Worm (Caenorhabditis elegans): Measurements from ENCODE around the gene T28A8.8.

T28A8.8 gene

ce11 chrIII:13464493-13465362 lies 37.9 kb upstream of the T28A8.8 start, which contains the start of gene kel-3:
Gene kel-3, plus strand, starts transcription at chrIII:13464820.
- TF ChIP-seq rnt-1 (tag; optimal IDR thresholded peaks at IDR 0.05) (peak; percentile 83), nhr-84 (tag; optimal IDR thresholded peaks at IDR 0.05) (peak; percentile 56), Y116A8C.19 (tag; optimal IDR thresholded peaks at IDR 0.05; ENCODE audit: borderline replicate concordance) (no peak), aly-2 (tag; optimal IDR thresholded peaks at IDR 0.05) (peak; percentile 97), hpl-2 (GFP tag; optimal IDR thresholded peaks at IDR 0.05) (peak; percentile 78), nhr-20 (tag; optimal IDR thresholded peaks at IDR 0.05) (peak; percentile 75), grh-1 (GFP tag; IDR thresholded peaks at IDR 0.05) (peak; percentile 20; the same call in 1 of the 2 replicates), tbx-2 (tag; optimal IDR thresholded peaks at IDR 0.05) (peak; percentile 82), efl-1 (optimal IDR thresholded peaks at IDR 0.05) (peak; percentile 33 to 47), efl-1 (GFP tag; optimal IDR thresholded peaks at IDR 0.05 in 1 of 2) (peak; percentile 31 to 95), unc-130 (tag; optimal IDR thresholded peaks at IDR 0.05) (peak; percentile 86), sup-37 (GFP tag; optimal IDR thresholded peaks at IDR 0.05) (peak; percentile 36), hlh-4 (tag; optimal IDR thresholded peaks at IDR 0.05) (no peak), blmp-1 (tag; optimal IDR thresholded peaks at IDR 0.05) (peak; percentile 79), egl-27 (tag; optimal IDR thresholded peaks at IDR 0.05) (no peak), efl-3 (GFP tag; optimal IDR thresholded peaks at IDR 0.05) (no peak), F16B12.6 (tag; optimal IDR thresholded peaks at IDR 0.05) (peak; percentile 6), isw-1 (GFP tag; IDR thresholded peaks at IDR 0.05) (no peak), zip-4 (GFP tag; optimal IDR thresholded peaks at IDR 0.05) (peak; percentile 25), pqm-1 (tag; optimal IDR thresholded peaks at IDR 0.05) (no peak), mdl-1 (tag; optimal IDR thresholded peaks at IDR 0.05) (peak in 1 of 2 experiments; percentile 68), ceh-90 (tag; optimal IDR thresholded peaks at IDR 0.05) (no peak), hlh-17 (GFP tag; optimal IDR thresholded peaks at IDR 0.05; ENCODE audit: borderline replicate concordance) (peak; percentile 4), vab-15 (tag; optimal IDR thresholded peaks at IDR 0.05) (no peak), unc-98 (GFP tag; IDR thresholded peaks at IDR 0.05) (no peak), alr-1 (tag; optimal IDR thresholded peaks at IDR 0.05; ENCODE audit: borderline replicate concordance) (no peak), nhr-19 (GFP tag; conservative IDR thresholded peaks at IDR 0.05) (peak; percentile 85), lin-14 (GFP tag; optimal IDR thresholded peaks at IDR 0.05) (peak; percentile 91), ceh-88 (GFP tag; IDR thresholded peaks at IDR 0.05) (peak; percentile 71), pag-3 (tag; optimal IDR thresholded peaks at IDR 0.05; ENCODE audit: borderline replicate concordance, insufficient read depth) (no peak), snpc-4 (tag; optimal IDR thresholded peaks at IDR 0.05) (no peak), fkh-4 (tag; optimal IDR thresholded peaks at IDR 0.05; ENCODE audit: borderline replicate concordance) (peak; percentile 14), swsn-7 (tag; optimal IDR thresholded peaks at IDR 0.05) (peak; percentile 0), nhr-85 (tag) (peak; percentile 82), nhr-12 (tag; optimal IDR thresholded peaks at IDR 0.05) (no peak), snu-23 (GFP tag; optimal IDR thresholded peaks at IDR 0.05) (peak; percentile 75), jun-1 (tag; optimal IDR thresholded peaks at IDR 0.05) (peak; percentile 68), elt-2 (tag; optimal IDR thresholded peaks at IDR 0.05) (peak; percentile 66), ces-1 (GFP tag; optimal IDR thresholded peaks at IDR 0.05) (no peak), mef-2 (tag; optimal IDR thresholded peaks at IDR 0.05) (no peak), ztf-4 (tag; optimal IDR thresholded peaks at IDR 0.05) (peak; percentile 72), aha-1 (tag; optimal IDR thresholded peaks at IDR 0.05) (no peak), lin-35 (GFP tag; optimal IDR thresholded peaks at IDR 0.05) (peak; percentile 17 to 66), xbp-1 (tag; optimal IDR thresholded peaks at IDR 0.05) (peak; percentile 31), sptf-1 (tag; optimal IDR thresholded peaks at IDR 0.05) (no peak), mab-9 (GFP tag; IDR thresholded peaks at IDR 0.05) (0 out of 2 replicates have a peak, but pooled peaks have one; percentile 23), dsc-1 (tag; optimal IDR thresholded peaks at IDR 0.05) (peak; percentile 35), unc-30 (tag; optimal IDR thresholded peaks at IDR 0.05) (no peak), fos-1 (tag; optimal IDR thresholded peaks at IDR 0.05) (peak; percentile 53), dpl-1 (GFP tag; optimal IDR thresholded peaks at IDR 0.05) (peak; percentile 36 to 68 (median 42))
